Fruit fly (Drosophila melanogaster): ENCODE measurements around the gene Gas41.

The Gas41 gene

dm6 chr2L:6945088-6945487 is 4.9 kb downstream of the Gas41 start, which contains the start of gene Fgop2:
TSS of gene Fgop2 (minus strand) at chr2L:6945289.
- TF ChIP-seq insv (optimal IDR thresholded peaks at IDR 0.05) = no peak
- no peak for TF ChIP-seq ttk (optimal IDR thresholded peaks at IDR 0.05)
- no peak for TF ChIP-seq Sin3A (optimal IDR thresholded peaks at IDR 0.05)
- TF ChIP-seq psq (optimal IDR thresholded peaks at IDR 0.05) = no peak
- TF ChIP-seq Myc (optimal IDR thresholded peaks at IDR 0.05) = no peak
- no peak for TF ChIP-seq h (optimal IDR thresholded peaks at IDR 0.05)

DNA sequence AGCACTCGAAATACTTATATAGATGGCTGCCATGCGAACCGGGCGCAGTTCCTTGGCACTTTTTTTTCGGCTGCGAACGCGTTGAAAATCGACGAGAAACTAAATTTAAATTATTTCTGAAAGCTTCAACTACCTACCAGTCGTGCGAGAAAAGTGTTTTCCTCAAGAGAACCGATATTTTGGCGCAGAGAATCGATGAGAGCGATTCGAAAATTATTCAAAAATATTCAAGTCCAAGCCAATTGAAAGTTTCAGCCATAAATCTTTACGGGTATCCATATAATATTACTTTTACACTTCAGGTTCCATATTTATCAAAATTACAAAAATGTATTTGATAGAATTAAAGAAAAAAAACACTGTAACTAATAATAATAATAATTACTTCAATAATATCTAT is 7.3 kb downstream of the Gas41 start, which contains the start of gene CG18304:
CG18304 (minus strand) TSS at position 101 of the 400 bp plus-strand sequence.
- TF ChIP-seq Myc (optimal IDR thresholded peaks at IDR 0.05) = no peak
- no peak for TF ChIP-seq ttk (optimal IDR thresholded peaks at IDR 0.05)
- no peak for TF ChIP-seq h (optimal IDR thresholded peaks at IDR 0.05)
- no peak for TF ChIP-seq psq (optimal IDR thresholded peaks at IDR 0.05)
- TF ChIP-seq Sin3A (optimal IDR thresholded peaks at IDR 0.05) = no peak
- no peak for TF ChIP-seq insv (optimal IDR thresholded peaks at IDR 0.05)

dm6 chr2L:6941731-6942130 is 8.3 kb downstream of the Gas41 start:
- TF ChIP-seq insv (optimal IDR thresholded peaks at IDR 0.05) = no peak
- no peak for TF ChIP-seq h (optimal IDR thresholded peaks at IDR 0.05)
- no peak for TF ChIP-seq Myc (optimal IDR thresholded peaks at IDR 0.05)
- TF ChIP-seq ttk (optimal IDR thresholded peaks at IDR 0.05) = no peak
- TF ChIP-seq Sin3A (optimal IDR thresholded peaks at IDR 0.05) = no peak
- no peak for TF ChIP-seq psq (optimal IDR thresholded peaks at IDR 0.05)

DNA sequence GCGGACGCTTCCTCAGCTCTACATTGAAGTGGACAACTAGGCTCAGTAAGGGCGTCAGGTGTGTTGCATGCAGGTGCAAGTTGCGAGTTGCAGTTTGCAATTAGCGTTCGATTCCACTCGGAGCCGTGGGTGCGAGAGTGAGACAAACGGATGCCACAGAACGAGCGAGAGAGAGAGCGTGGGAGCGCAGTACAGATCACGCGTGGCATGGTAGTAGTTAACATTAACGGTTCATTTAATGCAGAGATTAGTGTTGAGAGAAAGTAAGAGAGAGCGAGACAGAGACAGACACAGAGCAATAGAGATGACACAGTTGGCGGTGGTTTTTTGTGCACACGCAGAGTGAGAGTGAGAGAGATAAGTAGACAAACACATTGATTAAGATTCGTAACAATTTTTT is 10.3 kb downstream of the Gas41 start:
- no peak for TF ChIP-seq insv (optimal IDR thresholded peaks at IDR 0.05)
- no peak for TF ChIP-seq psq (optimal IDR thresholded peaks at IDR 0.05)
- no peak for TF ChIP-seq Sin3A (optimal IDR thresholded peaks at IDR 0.05)
- no peak for TF ChIP-seq ttk (optimal IDR thresholded peaks at IDR 0.05)
- TF ChIP-seq h (optimal IDR thresholded peaks at IDR 0.05) = no peak
- no peak for TF ChIP-seq Myc (optimal IDR thresholded peaks at IDR 0.05)

DNA sequence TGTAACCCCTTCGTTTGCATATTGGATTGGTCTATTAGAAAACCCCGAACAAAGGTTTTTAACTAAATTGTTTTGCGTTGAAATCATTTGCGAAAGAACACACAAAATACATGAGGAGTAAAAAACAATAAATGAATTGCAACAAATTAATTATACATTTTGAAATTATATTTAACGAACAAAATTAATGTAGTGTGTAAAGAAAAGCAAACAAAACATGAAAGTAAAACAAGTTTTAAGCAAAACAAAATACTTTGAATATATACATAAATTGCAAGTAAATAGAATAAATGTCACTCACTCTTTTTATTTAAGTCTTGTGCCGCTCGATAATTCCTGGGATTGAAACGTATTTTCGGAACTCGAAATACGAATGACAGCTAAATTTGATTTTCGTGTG is 18.2 kb downstream of the Gas41 start, which contains the start of gene CG43232:
CG43232 (plus strand) TSS at position 301 of the 400 bp plus-strand sequence.
- TF ChIP-seq ttk (optimal IDR thresholded peaks at IDR 0.05) (no peak), psq (optimal IDR thresholded peaks at IDR 0.05) (no peak), Myc (optimal IDR thresholded peaks at IDR 0.05) (no peak), insv (optimal IDR thresholded peaks at IDR 0.05) (no peak), Sin3A (optimal IDR thresholded peaks at IDR 0.05) (no peak), h (optimal IDR thresholded peaks at IDR 0.05) (no peak)

- no peak for TF ChIP-seq h (optimal IDR thresholded peaks at IDR 0.05)
- TF ChIP-seq insv (optimal IDR thresholded peaks at IDR 0.05) = no peak
- no peak for TF ChIP-seq ttk (optimal IDR thresholded peaks at IDR 0.05)
- no peak for TF ChIP-seq Myc (optimal IDR thresholded peaks at IDR 0.05)
- no peak for TF ChIP-seq Sin3A (optimal IDR thresholded peaks at IDR 0.05)
Measured at dm6 chr2L:6925114-6925513, 24.9 kb downstream of the Gas41 start.

DNA sequence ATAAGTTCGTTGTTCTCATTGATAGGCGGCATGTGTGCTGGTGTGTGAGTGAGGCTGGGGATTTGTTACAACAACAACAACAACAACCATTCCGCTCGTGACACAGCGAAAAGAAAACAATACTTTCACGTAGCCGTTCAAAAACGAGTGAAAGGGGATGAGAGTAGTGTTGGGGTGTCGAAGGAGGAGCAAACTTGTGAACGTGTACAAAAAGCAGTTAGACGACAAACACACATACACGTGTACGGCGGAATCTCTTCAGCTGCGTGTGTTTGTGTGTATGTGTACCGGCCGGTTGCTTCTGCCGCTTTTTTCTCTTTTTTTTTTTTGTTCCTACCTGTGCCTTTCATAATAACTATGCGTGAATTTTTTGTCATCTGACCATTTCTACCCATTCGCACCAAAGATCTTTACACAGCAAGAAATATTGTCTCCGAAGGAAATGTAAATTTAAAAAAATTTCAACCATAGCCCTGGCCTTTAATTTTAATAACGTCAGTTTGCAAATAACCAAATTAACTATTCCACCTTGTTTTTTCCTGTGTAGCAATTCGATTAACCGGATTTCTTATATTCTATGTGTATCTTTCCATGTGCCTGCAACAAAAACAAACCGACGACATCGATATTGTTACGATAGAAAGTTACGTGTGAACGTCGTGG is 27.8 kb downstream of the Gas41 start:
- no peak for TF ChIP-seq ttk (optimal IDR thresholded peaks at IDR 0.05)
- no peak for TF ChIP-seq Sin3A (optimal IDR thresholded peaks at IDR 0.05)
- no peak for TF ChIP-seq h (optimal IDR thresholded peaks at IDR 0.05)
- no peak for TF ChIP-seq Myc (optimal IDR thresholded peaks at IDR 0.05)
- no peak for TF ChIP-seq insv (optimal IDR thresholded peaks at IDR 0.05)
- TF ChIP-seq psq (optimal IDR thresholded peaks at IDR 0.05) = no peak

- TF ChIP-seq Sin3A (optimal IDR thresholded peaks at IDR 0.05) (no peak), psq (optimal IDR thresholded peaks at IDR 0.05) (no peak), ttk (optimal IDR thresholded peaks at IDR 0.05) (no peak), insv (optimal IDR thresholded peaks at IDR 0.05) (no peak), Myc (optimal IDR thresholded peaks at IDR 0.05) (no peak), h (optimal IDR thresholded peaks at IDR 0.05) (no peak)
Measured at dm6 chr2L:6921360-6922090, 28.5 kb downstream of the Gas41 start.

dm6 chr2L:6920661-6921359 is 29.2 kb downstream of the Gas41 start, which contains the start of gene Hrb27C:
TSS of gene Hrb27C (plus strand) at chr2L:6920704.
- TF ChIP-seq Sin3A (optimal IDR thresholded peaks at IDR 0.05) = no peak
- no peak for TF ChIP-seq Myc (optimal IDR thresholded peaks at IDR 0.05)
- TF ChIP-seq insv (optimal IDR thresholded peaks at IDR 0.05) = no peak
- no peak for TF ChIP-seq h (optimal IDR thresholded peaks at IDR 0.05)
- no peak for TF ChIP-seq psq (optimal IDR thresholded peaks at IDR 0.05)
- no peak for TF ChIP-seq ttk (optimal IDR thresholded peaks at IDR 0.05)

DNA sequence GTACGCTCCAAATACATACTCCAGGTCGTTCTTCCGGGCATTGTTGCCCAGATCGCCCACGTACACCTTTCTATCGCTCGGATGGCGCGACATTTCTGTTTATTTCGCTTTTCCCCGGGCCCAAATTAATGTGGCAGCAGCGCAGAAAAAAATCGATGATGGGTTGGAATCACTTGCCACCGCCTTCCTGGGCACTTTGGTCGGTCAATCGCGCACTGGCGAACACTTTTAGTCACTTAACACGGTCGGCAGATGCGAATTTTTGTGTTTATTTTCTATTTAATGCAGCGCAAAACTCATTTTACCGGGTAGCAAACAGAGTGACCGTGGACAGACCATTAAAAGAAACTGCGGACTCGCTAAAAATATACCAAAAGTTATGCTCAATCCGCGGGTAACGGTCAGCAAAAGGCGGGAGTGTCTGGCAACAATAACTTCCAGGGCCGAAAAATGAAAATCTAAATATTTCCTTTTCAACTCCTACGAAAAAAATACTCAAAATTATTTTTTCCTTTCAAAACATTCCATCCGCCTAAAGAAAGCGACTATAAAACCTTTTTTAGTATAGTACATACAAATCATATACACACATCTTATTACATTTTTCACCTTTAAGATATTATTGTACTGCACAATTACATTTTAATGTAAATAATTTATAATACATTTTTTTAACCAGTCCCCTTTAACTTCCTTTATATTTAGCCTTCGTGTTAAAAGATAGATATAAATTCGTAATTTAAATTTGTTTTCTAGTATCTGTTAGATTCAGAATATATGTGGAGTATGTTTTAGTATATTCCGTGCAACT is 30.0 kb downstream of the Gas41 start, which contains the start of gene x16:
x16 (minus strand) TSS at position 361 of the 811 bp plus-strand sequence.
- TF ChIP-seq ttk (optimal IDR thresholded peaks at IDR 0.05) = no peak
- no peak for TF ChIP-seq insv (optimal IDR thresholded peaks at IDR 0.05)
- no peak for TF ChIP-seq psq (optimal IDR thresholded peaks at IDR 0.05)
- TF ChIP-seq Sin3A (optimal IDR thresholded peaks at IDR 0.05) = no peak
- no peak for TF ChIP-seq h (optimal IDR thresholded peaks at IDR 0.05)
- TF ChIP-seq Myc (optimal IDR thresholded peaks at IDR 0.05) = no peak

All from Kc167 (cell line).